Worm (Caenorhabditis elegans): Measurements from ENCODE around the gene sru-31.

Gene sru-31

ce11 chrV:9771311-9771710 is 45.2 kb upstream of the sru-31 start:
- no peak for TF ChIP-seq ZK185.1 (tag; optimal IDR thresholded peaks at IDR 0.05; ENCODE audit: poor library complexity, severe bottlenecking)
- TF ChIP-seq Y67H2A.10 (GFP tag; conservative IDR thresholded peaks at IDR 0.05) = no peak
- no peak for TF ChIP-seq egl-18 (GFP tag; IDR thresholded peaks at IDR 0.05)
- no peak for TF ChIP-seq lag-1 (GFP tag; IDR thresholded peaks at IDR 0.05)
- no peak for TF ChIP-seq him-1 (tag; optimal IDR thresholded peaks at IDR 0.05)
- TF ChIP-seq rpc-1 (optimal IDR thresholded peaks at IDR 0.05) = no peak
- TF ChIP-seq rpc-1 (tag; optimal IDR thresholded peaks at IDR 0.05) = no peak

ce11 chrV:9771970-9772369 is 44.5 kb upstream of the sru-31 start, which contains the start of gene F46B6.2:
TSS of gene F46B6.2 (plus strand) at chrV:9772285.
- no peak for TF ChIP-seq B0261.1 (tag; optimal IDR thresholded peaks at IDR 0.05)
- TF ChIP-seq snpc-1.3 (tag; optimal IDR thresholded peaks at IDR 0.05; ENCODE audit: insufficient read depth) = no peak
- no peak for TF ChIP-seq F57C9.4 (tag; optimal IDR thresholded peaks at IDR 0.05)
- TF ChIP-seq attf-3 (GFP tag; conservative IDR thresholded peaks at IDR 0.05) = no peak

- no peak for TF ChIP-seq lag-1 (GFP tag; IDR thresholded peaks at IDR 0.05)
- TF ChIP-seq ztf-28 (GFP tag; IDR thresholded peaks at IDR 0.05) = no peak
- TF ChIP-seq ZK185.1 (tag; optimal IDR thresholded peaks at IDR 0.05; ENCODE audit: poor library complexity, severe bottlenecking) = no peak
- TF ChIP-seq dpl-1 (GFP tag; optimal IDR thresholded peaks at IDR 0.05) = no peak
- no peak for TF ChIP-seq K11D2.4 (GFP tag; IDR thresholded peaks at IDR 0.05)
- TF ChIP-seq F22D6.2 (tag; optimal IDR thresholded peaks at IDR 0.05) = no peak
- TF ChIP-seq Y79H2A.3 (GFP tag; conservative IDR thresholded peaks at IDR 0.05) = no peak
- TF ChIP-seq pha-4 (tag; optimal IDR thresholded peaks at IDR 0.05) = no peak
- no peak for TF ChIP-seq attf-3 (GFP tag; conservative IDR thresholded peaks at IDR 0.05)
- no peak for TF ChIP-seq dpff-1 (tag; optimal IDR thresholded peaks at IDR 0.05)
- no peak for TF ChIP-seq nfya-1 (tag; optimal IDR thresholded peaks at IDR 0.05; ENCODE audit: borderline replicate concordance, insufficient read depth)
- TF ChIP-seq nhr-80 (tag; optimal IDR thresholded peaks at IDR 0.05) = no peak
- TF ChIP-seq bed-1 (GFP tag; IDR thresholded peaks at IDR 0.05) = no peak
- TF ChIP-seq hrde-1 (tag; optimal IDR thresholded peaks at IDR 0.05; ENCODE audit: borderline replicate concordance) = no peak
- no peak for TF ChIP-seq zim-3 (tag; optimal IDR thresholded peaks at IDR 0.05)
- TF ChIP-seq rpc-1 (optimal IDR thresholded peaks at IDR 0.05) = no peak
- TF ChIP-seq rpc-1 (tag; optimal IDR thresholded peaks at IDR 0.05) = no peak
- no peak for TF ChIP-seq F10E7.11 (tag; optimal IDR thresholded peaks at IDR 0.05)
These were observed 40.8 kb upstream of the sru-31 start, which contains the start of gene F46B6.12 for ce11 chrV:9775734-9776133. TSS of gene F46B6.12 (minus strand) at chrV:9775834.

- TF ChIP-seq madf-6 (GFP tag; IDR thresholded peaks at IDR 0.05) = 0 out of 2 replicates have a peak, but pooled peaks have one; percentile 10
- TF ChIP-seq nhr-90 (tag; optimal IDR thresholded peaks at IDR 0.05) = no peak
- TF ChIP-seq lsl-1 (GFP tag; optimal IDR thresholded peaks at IDR 0.05) = no peak
These were observed 38.8 kb upstream of the sru-31 start, which contains the start of gene smg-4 for ce11 chrV:9777645-9778044. TSS of gene smg-4 (minus strand) at chrV:9777745.

DNA sequence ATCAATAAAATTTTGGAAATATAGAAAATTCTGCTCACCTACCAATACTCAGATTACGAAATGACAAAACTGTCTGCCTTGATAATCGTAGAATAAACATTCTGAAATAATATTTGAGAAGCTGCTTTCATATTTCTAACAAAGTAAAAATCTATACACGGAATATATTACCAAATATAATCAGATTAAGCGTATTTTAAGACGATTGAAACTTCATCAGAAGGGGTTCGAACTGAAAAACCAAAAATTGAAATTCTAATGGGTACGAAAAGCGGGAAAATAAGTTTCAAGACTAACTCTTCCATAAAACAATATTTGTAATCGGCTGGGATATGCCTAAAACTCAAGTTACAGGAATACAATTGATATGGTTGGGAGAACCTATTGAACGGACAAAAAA is 37.1 kb upstream of the sru-31 start, which contains the start of gene F46B6.4:
Gene F46B6.4 (minus strand): TSS at position 101 of the 400 bp plus-strand sequence.
- no peak for TF ChIP-seq zfh-2 (GFP tag; conservative IDR thresholded peaks at IDR 0.05)
- no peak for TF ChIP-seq K12H6.12 (tag; optimal IDR thresholded peaks at IDR 0.05)
- no peak for TF ChIP-seq akir-1 (GFP tag; optimal IDR thresholded peaks at IDR 0.05)
- no peak for TF ChIP-seq unc-130 (GFP tag; optimal IDR thresholded peaks at IDR 0.05)
- TF ChIP-seq pha-4 (tag; optimal IDR thresholded peaks at IDR 0.05) = no peak
- TF ChIP-seq mes-4 (tag; optimal IDR thresholded peaks at IDR 0.05) = no peak
- no peak for TF ChIP-seq ets-4 (GFP tag; optimal IDR thresholded peaks at IDR 0.05)
- TF ChIP-seq pbrm-1 (GFP tag; IDR thresholded peaks at IDR 0.05) = no peak
- no peak for TF ChIP-seq unc-62 (GFP tag; optimal IDR thresholded peaks at IDR 0.05)
- TF ChIP-seq aptf-2 (GFP tag; conservative IDR thresholded peaks at IDR 0.05) = no peak
- no peak for TF ChIP-seq zim-3 (tag; optimal IDR thresholded peaks at IDR 0.05)
- no peak for TF ChIP-seq F57A8.1 (GFP tag; optimal IDR thresholded peaks at IDR 0.05)
- TF ChIP-seq mcd-1 (GFP tag; IDR thresholded peaks at IDR 0.05) = no peak
- no peak for TF ChIP-seq hsf-1 (GFP tag; IDR thresholded peaks at IDR 0.05)
- no peak for TF ChIP-seq K11D2.4 (GFP tag; IDR thresholded peaks at IDR 0.05)
- TF ChIP-seq hlh-26 (GFP tag; conservative IDR thresholded peaks at IDR 0.05) = no peak
- no peak for TF ChIP-seq atf-7 (tag; optimal IDR thresholded peaks at IDR 0.05)
- TF ChIP-seq ceh-91 (GFP tag; IDR thresholded peaks at IDR 0.05) = no peak
- no peak for TF ChIP-seq tlf-1 (GFP tag; optimal IDR thresholded peaks at IDR 0.05)

Data from whole organism, young adult.